Worm (Caenorhabditis elegans) whole organism, midembryonic: Measurements from ENCODE around the gene polg-1.

Experiments
- cog-1 ChIP-seq: sonication (generic microtip); optimal IDR thresholded peaks from 2 replicates; lab custom pipeline; 2016; ENCODE audit warnings: missing genetic modification characterization, missing compliant biosample characterization
- flt-1 ChIP-seq: fragments of 200-800 bp; sonication (Bioruptor generic); IDR thresholded peaks from 2 replicates; pipeline ENCODE4 v1.3.6; 2022; ENCODE audit warnings: missing genetic modification characterization, missing compliant biosample characterization
- med-1 ChIP-seq: sonication (generic microtip); optimal IDR thresholded peaks from 2 replicates; lab custom pipeline; 2017; ENCODE audit warnings: missing genetic modification characterization, mild to moderate bottlenecking, missing compliant biosample characterization, antibody characterized with exemption, missing genetic modification reagents; ENCODE audit not compliant: insufficient read depth

- TF ChIP-seq med-1, result no peak
- peak; percentile 71; the same call in 1 of the 2 replicates for TF ChIP-seq flt-1 (GFP tag; lab: Robert Waterston, UW)
- peak; percentile 61 for TF ChIP-seq cog-1 (tag; lab: Kevin White, UChicago)
Measured at ce11 chrII:12222524-12222923, 22.8 kb upstream of the polg-1 start.
